Fruit fly (Drosophila melanogaster): ENCODE results near the gene Qtzl.

Gene Qtzl

dm6 chr2L:11970853-11971397, 24.6 kb upstream of the Qtzl start (continued):
- peak; percentile 45 for TF ChIP-seq CG13624 (GFP tag; optimal IDR thresholded peaks at IDR 0.05)
- peak; percentile 30 for TF ChIP-seq unpg (GFP tag; optimal IDR thresholded peaks at IDR 0.05)
- TF ChIP-seq CG6272 (GFP tag; IDR thresholded peaks at IDR 0.05): no peak
- peak; percentile 56 for TF ChIP-seq Hmr (GFP tag; optimal IDR thresholded peaks at IDR 0.05)
- TF ChIP-seq CG3163 (GFP tag; optimal IDR thresholded peaks at IDR 0.05): peak; percentile 99
- TF ChIP-seq zf30C (GFP tag; optimal IDR thresholded peaks at IDR 0.05): no peak
- no peak for TF ChIP-seq CG4820 (GFP tag; optimal IDR thresholded peaks at IDR 0.05)
- peak; percentile 22 for TF ChIP-seq NC2β (GFP tag; optimal IDR thresholded peaks at IDR 0.05)
- 0 out of 2 replicates have a peak, but pooled peaks have one; percentile 22 for TF ChIP-seq esg (GFP tag; conservative IDR thresholded peaks at IDR 0.05)
- no peak for TF ChIP-seq ttk (GFP tag; IDR thresholded peaks at IDR 0.05)
- no peak for TF ChIP-seq jing (GFP tag; optimal IDR thresholded peaks at IDR 0.05)
- no peak for TF ChIP-seq sqz (GFP tag; optimal IDR thresholded peaks at IDR 0.05)
- peak; percentile 15 for TF ChIP-seq Blimp-1 (GFP tag; optimal IDR thresholded peaks at IDR 0.05)
- TF ChIP-seq Aef1 (GFP tag; IDR thresholded peaks at IDR 0.05): no peak
- TF ChIP-seq CG31365 (tag; optimal IDR thresholded peaks at IDR 0.05): no peak
- TF ChIP-seq Optix (GFP tag; IDR thresholded peaks at IDR 0.05): 0 out of 3 replicates have a peak, but pooled peaks have one; percentile 35
- no peak for TF ChIP-seq Dp (GFP tag; optimal IDR thresholded peaks at IDR 0.05)
- TF ChIP-seq CG6654 (GFP tag; optimal IDR thresholded peaks at IDR 0.05): no peak
- TF ChIP-seq Nf-YA (GFP tag; IDR thresholded peaks at IDR 0.05): peak; percentile 25; the same call in 1 of the 2 replicates
- peak; percentile 32 for TF ChIP-seq her (GFP tag; optimal IDR thresholded peaks at IDR 0.05)
- TF ChIP-seq Mes4 (GFP tag; optimal IDR thresholded peaks at IDR 0.05): no peak
- TF ChIP-seq CG14860 (GFP tag; IDR thresholded peaks at IDR 0.05; ENCODE audit: partially characterized antibody): 0 out of 3 replicates have a peak, but pooled peaks have one; percentile 33
- TF ChIP-seq lab (GFP tag; optimal IDR thresholded peaks at IDR 0.05): peak; percentile 62
- no peak for TF ChIP-seq CG1233 (GFP tag; optimal IDR thresholded peaks at IDR 0.05)
- no peak for TF ChIP-seq CG2889 (GFP tag; IDR thresholded peaks at IDR 0.05)
- TF ChIP-seq C15 (GFP tag; IDR thresholded peaks at IDR 0.05): no peak
- TF ChIP-seq CG15479 (GFP tag; optimal IDR thresholded peaks at IDR 0.05): peak; percentile 43
- peak; percentile 57 for TF ChIP-seq bbx (GFP tag; IDR thresholded peaks at IDR 0.05; ENCODE audit: partially characterized antibody)
- no peak for TF ChIP-seq hkb (optimal IDR thresholded peaks at IDR 0.05)
- TF ChIP-seq hkb (GFP tag; IDR thresholded peaks at IDR 0.05): peak; percentile 45; the same call in 1 of the 2 replicates
- no peak for TF ChIP-seq lola (GFP tag; optimal IDR thresholded peaks at IDR 0.05)
- TF ChIP-seq tgo (GFP tag; IDR thresholded peaks at IDR 0.05): no peak; the same call in 2 of the 3 replicates
- TF ChIP-seq CG33557 (GFP tag; optimal IDR thresholded peaks at IDR 0.05): no peak
- TF ChIP-seq Taf1 (GFP tag; IDR thresholded peaks at IDR 0.05): no peak
- TF ChIP-seq CG10274 (GFP tag; optimal IDR thresholded peaks at IDR 0.05): no peak
- no peak for TF ChIP-seq Oaz (GFP tag; IDR thresholded peaks at IDR 0.05)
- TF ChIP-seq dm (GFP tag; optimal IDR thresholded peaks at IDR 0.05): peak; percentile 28
- no peak for TF ChIP-seq Dref (GFP tag; IDR thresholded peaks at IDR 0.05)
- no peak for TF ChIP-seq CG12299 (tag; optimal IDR thresholded peaks at IDR 0.05)
- TF ChIP-seq NFAT (GFP tag; IDR thresholded peaks at IDR 0.05): 0 out of 2 replicates have a peak, but pooled peaks have one; percentile 21
- peak; percentile 96 for TF ChIP-seq Jarid2 (GFP tag; optimal IDR thresholded peaks at IDR 0.05)
- TF ChIP-seq dysf (GFP tag; IDR thresholded peaks at IDR 0.05): no peak
- TF ChIP-seq ac (GFP tag; optimal IDR thresholded peaks at IDR 0.05): peak; percentile 36
- TF ChIP-seq ap (GFP tag; IDR thresholded peaks at IDR 0.05): no peak
- no peak for TF ChIP-seq NK7.1 (GFP tag; optimal IDR thresholded peaks at IDR 0.05)
- TF ChIP-seq CG10979 (tag; optimal IDR thresholded peaks at IDR 0.05): no peak
- 0 out of 2 replicates have a peak, but pooled peaks have one; percentile 10 for TF ChIP-seq MBD-R2 (GFP tag; IDR thresholded peaks at IDR 0.05)
- peak; percentile 33 for TF ChIP-seq PHDP (tag; optimal IDR thresholded peaks at IDR 0.05)
- peak; percentile 53 for TF ChIP-seq Nf-YB (GFP tag; optimal IDR thresholded peaks at IDR 0.05)
- no peak for TF ChIP-seq gcm2 (GFP tag; optimal IDR thresholded peaks at IDR 0.05)

All from whole organism, embryonic.